Fruit fly (Drosophila melanogaster): ENCODE results near the gene glec.
A peak's percentile ranks its signal among the peaks of the same experiment; 100 is the strongest.

The glec gene

DNA sequence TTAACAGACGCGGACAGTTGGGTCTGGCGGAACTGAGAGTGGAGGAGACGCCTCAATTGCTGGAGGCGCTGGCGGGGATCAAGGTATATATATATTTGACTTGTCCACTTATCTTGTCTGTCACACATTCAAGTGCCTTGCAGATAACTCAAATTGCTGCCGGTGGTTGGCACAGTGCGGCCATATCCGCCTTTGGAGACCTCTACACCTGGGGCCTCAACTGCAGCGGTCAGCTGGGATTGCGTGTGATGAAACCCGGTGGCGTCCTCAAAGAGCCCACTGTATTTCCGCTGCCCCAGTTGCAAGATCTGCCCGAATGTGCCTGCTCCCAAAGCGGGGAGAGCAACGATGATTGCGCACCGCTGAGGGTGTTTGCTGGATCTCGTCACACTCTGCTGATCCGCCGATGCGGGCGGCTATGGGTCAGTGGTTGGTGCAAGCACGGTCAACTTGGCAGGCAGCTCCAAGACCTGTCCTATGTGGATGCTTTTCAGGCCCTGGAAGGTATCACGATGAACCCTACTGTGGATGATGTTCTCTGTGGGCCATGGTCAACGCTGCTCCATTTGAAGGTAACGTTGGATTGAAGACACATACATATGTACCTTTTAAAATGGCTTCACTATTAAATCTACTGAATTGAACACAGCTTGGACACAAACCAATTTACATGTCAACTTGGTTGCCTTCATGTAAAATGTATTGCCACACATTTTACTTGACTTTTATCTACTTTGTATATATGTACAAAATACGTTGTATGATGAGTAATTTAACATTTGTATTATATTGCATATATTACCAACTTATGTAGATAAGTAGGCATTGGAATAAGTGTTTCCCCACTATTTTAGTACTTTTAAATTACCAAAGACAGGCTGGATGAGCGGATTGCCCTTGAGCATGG is 32.9 kb upstream of the glec start, which contains the start of gene CG43844 (continued):
- TF ChIP-seq CG2116 (GFP tag; optimal IDR thresholded peaks at IDR 0.05), result no peak
- TF ChIP-seq hb (GFP tag; IDR thresholded peaks at IDR 0.05; ENCODE audit: partially characterized antibody), result peak; percentile 64; the same call in 1 of the 3 replicates
- TF ChIP-seq Atf6 (GFP tag; IDR thresholded peaks at IDR 0.05), result no peak
- TF ChIP-seq Ets65A (GFP tag), result peak; percentile 60
- no peak for TF ChIP-seq CG12236 (GFP tag; optimal IDR thresholded peaks at IDR 0.05)
- TF ChIP-seq CG18599 (GFP tag; optimal IDR thresholded peaks at IDR 0.05), result no peak
- TF ChIP-seq CG8944 (GFP tag; optimal IDR thresholded peaks at IDR 0.05), result no peak
- peak; percentile 62; the same call in 1 of the 2 replicates for TF ChIP-seq vvl (GFP tag; IDR thresholded peaks at IDR 0.05)
- TF ChIP-seq ara (GFP tag; IDR thresholded peaks at IDR 0.05), result 0 out of 2 replicates have a peak, but pooled peaks have one; percentile 33
- no peak for TF ChIP-seq ase (GFP tag; IDR thresholded peaks at IDR 0.05)
- no peak for TF ChIP-seq Abd-B (GFP tag; optimal IDR thresholded peaks at IDR 0.05)
- TF ChIP-seq sug (tag; optimal IDR thresholded peaks at IDR 0.05), result no peak
- TF ChIP-seq Hmr (GFP tag; optimal IDR thresholded peaks at IDR 0.05), result peak; percentile 37
- peak; percentile 34; the same call in 1 of the 3 replicates for TF ChIP-seq CG7963 (GFP tag; IDR thresholded peaks at IDR 0.05; ENCODE audit: partially characterized antibody)
- no peak for TF ChIP-seq dm (GFP tag; optimal IDR thresholded peaks at IDR 0.05)
- TF ChIP-seq CG5180 (GFP tag; optimal IDR thresholded peaks at IDR 0.05), result no peak
- no peak for TF ChIP-seq CG7928 (GFP tag; optimal IDR thresholded peaks at IDR 0.05)
- TF ChIP-seq NC2α (GFP tag; optimal IDR thresholded peaks at IDR 0.05), result no peak
- no peak for TF ChIP-seq CG4617 (GFP tag; optimal IDR thresholded peaks at IDR 0.05; ENCODE audit: borderline replicate concordance)
- peak; percentile 76 for TF ChIP-seq stwl (tag; optimal IDR thresholded peaks at IDR 0.05)
- no peak for TF ChIP-seq CG7357 (GFP tag; IDR thresholded peaks at IDR 0.05)
- TF ChIP-seq knrl (GFP tag; IDR thresholded peaks at IDR 0.05; ENCODE audit: partially characterized antibody), result peak; percentile 76
- TF ChIP-seq CG14667 (GFP tag; IDR thresholded peaks at IDR 0.05), result no peak
- TF ChIP-seq sens (GFP tag), result peak; percentile 52
- TF ChIP-seq pros (GFP tag; optimal IDR thresholded peaks at IDR 0.05), result no peak

- peak; percentile 75 for TF ChIP-seq CG7839 (tag; optimal IDR thresholded peaks at IDR 0.05)
- peak; percentile 65 for TF ChIP-seq Ptx1 (GFP tag; IDR thresholded peaks at IDR 0.05)
- TF ChIP-seq slou (GFP tag; optimal IDR thresholded peaks at IDR 0.05), result peak; percentile 14
- TF ChIP-seq phol (tag; optimal IDR thresholded peaks at IDR 0.05), result peak; percentile 51
- TF ChIP-seq Rfx (GFP tag; IDR thresholded peaks at IDR 0.05), result peak; percentile 45; the same call in 1 of the 2 replicates
- TF ChIP-seq CG9932 (GFP tag; IDR thresholded peaks at IDR 0.05), result no peak
- TF ChIP-seq CG14441 (GFP tag; IDR thresholded peaks at IDR 0.05), result peak; percentile 47
- TF ChIP-seq slbo (GFP tag; IDR thresholded peaks at IDR 0.05), result peak; percentile 55
- TF ChIP-seq sens (GFP tag), result peak; percentile 51
- peak; percentile 18 for TF ChIP-seq Chrac-16 (GFP tag; optimal IDR thresholded peaks at IDR 0.05)
- peak; percentile 7 for TF ChIP-seq dmrt11E (tag; optimal IDR thresholded peaks at IDR 0.05)
- peak; percentile 59; the same call in 1 of the 3 replicates for TF ChIP-seq ase (GFP tag; IDR thresholded peaks at IDR 0.05)
- 0 out of 2 replicates have a peak, but pooled peaks have one; percentile 23 for TF ChIP-seq Nf-YA (GFP tag; IDR thresholded peaks at IDR 0.05)
- 0 out of 2 replicates have a peak, but pooled peaks have one; percentile 24 for TF ChIP-seq onecut (GFP tag; IDR thresholded peaks at IDR 0.05)
- peak; percentile 30 for TF ChIP-seq CG4424 (GFP tag; optimal IDR thresholded peaks at IDR 0.05)
- peak; percentile 35 for TF ChIP-seq kay (GFP tag; optimal IDR thresholded peaks at IDR 0.05)
- peak; percentile 44 for TF ChIP-seq CG1603 (tag; optimal IDR thresholded peaks at IDR 0.05)
- TF ChIP-seq CG14667 (GFP tag; IDR thresholded peaks at IDR 0.05), result 0 out of 2 replicates have a peak, but pooled peaks have one; percentile 42
- TF ChIP-seq caup (GFP tag; optimal IDR thresholded peaks at IDR 0.05; ENCODE audit: severe bottlenecking), result no peak
- TF ChIP-seq tin (GFP tag; optimal IDR thresholded peaks at IDR 0.05), result peak; percentile 12
- TF ChIP-seq Oli (tag; optimal IDR thresholded peaks at IDR 0.05), result peak; percentile 28
- peak; percentile 32 for TF ChIP-seq CG8388 (GFP tag; optimal IDR thresholded peaks at IDR 0.05)
- TF ChIP-seq E2f1 (GFP tag; IDR thresholded peaks at IDR 0.05), result peak; percentile 57
- TF ChIP-seq Awh (GFP tag; IDR thresholded peaks at IDR 0.05), result 0 out of 2 replicates have a peak, but pooled peaks have one; percentile 43
- TF ChIP-seq CG10267 (tag; optimal IDR thresholded peaks at IDR 0.05), result no peak
- TF ChIP-seq Xrp1 (GFP tag; IDR thresholded peaks at IDR 0.05), result 0 out of 2 replicates have a peak, but pooled peaks have one; percentile 42
Observed at dm6 chr3R:21887588-21888007, 31.5 kb upstream of the glec start.
